Worm (Caenorhabditis elegans) whole organism, mixed stage, embryonic: ENCODE data around the gene rps-22.

ENCODE experiments used
- M03D4.4 ChIP-seq: sonication (generic microtip); optimal IDR thresholded peaks from 2 replicates; lab custom pipeline; 2017; ENCODE audit warnings: mild to moderate bottlenecking, missing genetic modification characterization, missing compliant biosample characterization
- bed-3 ChIP-seq: fragments of 200-800 bp; sonication (Bioruptor generic); optimal IDR thresholded peaks from 3 replicates; lab custom pipeline; 2018; ENCODE audit warnings: mild to moderate bottlenecking, missing genetic modification characterization, moderate library complexity, missing compliant biosample characterization
- blmp-1 ChIP-seq: fragments of 150-350 bp; optimal IDR thresholded peaks from 2 replicates; lab custom pipeline; 2014; ENCODE audit warnings: missing biosample characterization, missing genetic modification characterization
- ceh-39 ChIP-seq: fragments of 150-350 bp; optimal IDR thresholded peaks from 2 replicates; lab custom pipeline; 2014; ENCODE audit warnings: missing biosample characterization, missing genetic modification characterization
- ceh-43 ChIP-seq: fragments of 200-800 bp; sonication (Bioruptor generic); optimal IDR thresholded peaks from 2 replicates; lab custom pipeline; 2018; ENCODE audit warnings: mild to moderate bottlenecking, missing genetic modification characterization, moderate library complexity, missing compliant biosample characterization
- ceh-83 ChIP-seq: fragments of 200-800 bp; sonication (Bioruptor generic); optimal IDR thresholded peaks from 2 replicates; lab custom pipeline; 2018; ENCODE audit warnings: mild to moderate bottlenecking, missing genetic modification characterization, missing compliant biosample characterization
- ces-1 ChIP-seq: fragments of 150-350 bp; optimal IDR thresholded peaks from 2 replicates; lab custom pipeline; 2014; ENCODE audit warnings: missing biosample characterization, missing genetic modification reagents, missing genetic modification characterization
- cnd-1 ChIP-seq: fragments of 200-800 bp; sonication (Bioruptor generic); optimal IDR thresholded peaks from 2 replicates; lab custom pipeline; 2018; ENCODE audit warnings: mild to moderate bottlenecking, missing genetic modification characterization, missing compliant biosample characterization
- elt-1 ChIP-seq: sonication (generic microtip); optimal IDR thresholded peaks from 2 replicates; lab custom pipeline; 2017; ENCODE audit warnings: missing genetic modification characterization, mild to moderate bottlenecking, missing compliant biosample characterization, antibody characterized with exemption, moderate library complexity, borderline replicate concordance; ENCODE audit not compliant: insufficient read depth
- elt-3 ChIP-seq: fragments of 150-350 bp; optimal IDR thresholded peaks from 2 replicates; lab custom pipeline; 2014; ENCODE audit warnings: missing biosample characterization, missing genetic modification characterization
- flh-1 ChIP-seq: fragments of 200-800 bp; sonication (Bioruptor generic); optimal IDR thresholded peaks from 2 replicates; lab custom pipeline; 2018; ENCODE audit warnings: mild to moderate bottlenecking, missing genetic modification characterization, moderate library complexity, missing compliant biosample characterization
- ham-2 ChIP-seq: fragments of 200-800 bp; sonication (Bioruptor generic); optimal IDR thresholded peaks from 2 replicates; lab custom pipeline; 2018; ENCODE audit warnings: mild to moderate bottlenecking, missing genetic modification characterization, missing compliant biosample characterization
- hlh-1 ChIP-seq: fragments of 150-350 bp; optimal IDR thresholded peaks from 2 replicates; lab custom pipeline; 2014; ENCODE audit warnings: missing biosample characterization, missing genetic modification reagents, missing genetic modification characterization
- lin-13 ChIP-seq: fragments of 150-350 bp; optimal IDR thresholded peaks from 2 replicates; lab custom pipeline; 2014; ENCODE audit warnings: missing biosample characterization, missing genetic modification characterization
- lin-32 ChIP-seq: fragments of 200-800 bp; sonication (Bioruptor generic); optimal IDR thresholded peaks from 2 replicates; lab custom pipeline; 2018; ENCODE audit warnings: mild to moderate bottlenecking, missing genetic modification characterization, missing compliant biosample characterization
- lsy-2 ChIP-seq: fragments of 150-350 bp; optimal IDR thresholded peaks from 2 replicates; lab custom pipeline; 2014; ENCODE audit warnings: missing biosample characterization, missing genetic modification characterization
- mab-5 ChIP-seq: fragments of 150-350 bp; optimal IDR thresholded peaks from 2 replicates; lab custom pipeline; 2014; ENCODE audit warnings: missing biosample characterization, missing genetic modification characterization
- mep-1 ChIP-seq: fragments of 150-350 bp; optimal IDR thresholded peaks from 2 replicates; lab custom pipeline; 2017; ENCODE audit warnings: missing biosample characterization, missing genetic modification reagents, missing genetic modification characterization, inconsistent platforms
- mls-2 ChIP-seq: sonication (generic microtip); optimal IDR thresholded peaks from 2 replicates; lab custom pipeline; 2016; ENCODE audit warnings: mild to moderate bottlenecking, missing genetic modification characterization, moderate library complexity, missing compliant biosample characterization
- nhr-12 ChIP-seq: fragments of 150-350 bp; optimal IDR thresholded peaks from 2 replicates; lab custom pipeline; 2014; ENCODE audit warnings: missing biosample characterization, missing genetic modification characterization
- nhr-2 ChIP-seq: fragments of 150-350 bp; optimal IDR thresholded peaks from 2 replicates; lab custom pipeline; 2014; ENCODE audit warnings: missing biosample characterization, missing genetic modification characterization
- nhr-237 ChIP-seq: fragments of 150-350 bp; optimal IDR thresholded peaks from 2 replicates; lab custom pipeline; 2014; ENCODE audit warnings: missing biosample characterization, missing genetic modification characterization
- nhr-28 ChIP-seq: fragments of 150-350 bp; optimal IDR thresholded peaks from 2 replicates; lab custom pipeline; 2014; ENCODE audit warnings: missing biosample characterization, missing genetic modification characterization
- nhr-76 ChIP-seq: sonication (generic microtip); optimal IDR thresholded peaks from 2 replicates; lab custom pipeline; 2017; ENCODE audit warnings: missing biosample characterization, missing genetic modification characterization
- sem-2 ChIP-seq: fragments of 200-800 bp; sonication (Bioruptor generic); optimal IDR thresholded peaks from 2 replicates; lab custom pipeline; 2018; ENCODE audit warnings: mild to moderate bottlenecking, missing genetic modification characterization, missing compliant biosample characterization
- snpc-4 ChIP-seq: fragments of 150-350 bp; optimal IDR thresholded peaks from 2 replicates; lab custom pipeline; 2014; ENCODE audit warnings: missing biosample characterization, missing genetic modification characterization
- sptf-1 ChIP-seq: sonication (generic microtip); optimal IDR thresholded peaks from 2 replicates; lab custom pipeline; 2017; ENCODE audit warnings: mild to moderate bottlenecking, missing genetic modification characterization, moderate library complexity, missing compliant biosample characterization
- tbx-8 ChIP-seq: fragments of 200-800 bp; sonication (Bioruptor generic); optimal IDR thresholded peaks from 2 replicates; lab custom pipeline; 2018; ENCODE audit warnings: mild to moderate bottlenecking, missing genetic modification characterization, moderate library complexity, missing compliant biosample characterization
- unc-120 ChIP-seq: sonication (generic microtip); optimal IDR thresholded peaks from 2 replicates; lab custom pipeline; 2017; ENCODE audit warnings: missing genetic modification characterization, missing compliant biosample characterization; ENCODE audit not compliant: poor library complexity, severe bottlenecking
- unc-39 ChIP-seq: fragments of 150-350 bp; optimal IDR thresholded peaks from 2 replicates; lab custom pipeline; 2014; ENCODE audit warnings: missing biosample characterization, missing genetic modification characterization
- unc-62 ChIP-seq: fragments of 150-350 bp; optimal IDR thresholded peaks from 2 replicates; lab custom pipeline; 2014; ENCODE audit warnings: missing biosample characterization, missing genetic modification reagents, missing genetic modification characterization
- zip-8 ChIP-seq: fragments of 150-350 bp; optimal IDR thresholded peaks from 2 replicates; lab custom pipeline; 2014; ENCODE audit warnings: missing biosample characterization, missing genetic modification characterization
- ztf-11 ChIP-seq: fragments of 150-350 bp; optimal IDR thresholded peaks from 2 replicates; lab custom pipeline; 2014; ENCODE audit warnings: missing biosample characterization, missing genetic modification characterization

Gene rps-22

ce11 chrIII:1977424-1977823, 27.1 kb downstream of the rps-22 start:
- TF ChIP-seq ceh-43 (GFP tag; lab: Kevin White, UChicago) (no peak), unc-120 (no peak), ceh-83 (GFP tag; lab: Kevin White, UChicago) (no peak), lin-32 (GFP tag; lab: Kevin White, UChicago) (no peak), sptf-1 (tag; lab: Kevin White, UChicago) (no peak), nhr-28 (tag; lab: Kevin White, UChicago) (no peak), ces-1 (no peak), nhr-2 (no peak), lin-13 (tag; lab: Kevin White, UChicago) (no peak), nhr-237 (tag; lab: Kevin White, UChicago) (no peak), snpc-4 (tag; lab: Kevin White, UChicago) (no peak), ztf-11 (tag; lab: Kevin White, UChicago) (no peak), lsy-2 (tag; lab: Kevin White, UChicago) (no peak), flh-1 (no peak), mls-2 (tag; lab: Kevin White, UChicago) (no peak), bed-3 (GFP tag; lab: Kevin White, UChicago) (no peak), mep-1 (tag; lab: Kevin White, UChicago) (no peak), zip-8 (tag; lab: Kevin White, UChicago) (no peak), sem-2 (GFP tag; lab: Kevin White, UChicago) (no peak)
- TF ChIP-seq, all 35 proteins: peak for 0

- TF ChIP-seq mls-2 (tag; lab: Kevin White, UChicago) = no peak
- no peak for TF ChIP-seq elt-3 (tag; lab: Kevin White, UChicago)
- no peak for TF ChIP-seq ceh-83 (GFP tag; lab: Kevin White, UChicago)
- TF ChIP-seq M03D4.4 (tag; lab: Kevin White, UChicago) = no peak
- TF ChIP-seq ceh-43 (GFP tag; lab: Kevin White, UChicago) = no peak
- TF ChIP-seq lsy-2 (tag; lab: Kevin White, UChicago) = no peak
- no peak for TF ChIP-seq ceh-39
- no peak for TF ChIP-seq sem-2 (GFP tag; lab: Kevin White, UChicago)
- TF ChIP-seq unc-62 (GFP tag; lab: Kevin White, UChicago) = no peak
- TF ChIP-seq lin-32 (GFP tag; lab: Kevin White, UChicago) = no peak
- TF ChIP-seq nhr-2 = no peak
- TF ChIP-seq nhr-12 (tag; lab: Kevin White, UChicago) = no peak
- no peak for TF ChIP-seq lin-13 (tag; lab: Kevin White, UChicago)
- TF ChIP-seq nhr-76 (tag; lab: Kevin White, UChicago) = no peak
- no peak for TF ChIP-seq elt-1 (tag; lab: Kevin White, UChicago)
- TF ChIP-seq flh-1 = no peak
Observed at ce11 chrIII:1981467-1981866, 31.1 kb downstream of the rps-22 start.

- TF ChIP-seq nhr-2 (no peak), lsy-2 (tag; lab: Kevin White, UChicago) (no peak), hlh-1 (tag; lab: Kevin White, UChicago) (no peak), ceh-83 (GFP tag; lab: Kevin White, UChicago) (no peak), mab-5 (no peak), ham-2 (GFP tag; lab: Kevin White, UChicago) (no peak), unc-62 (GFP tag; lab: Kevin White, UChicago) (no peak), cnd-1 (no peak), mep-1 (tag; lab: Kevin White, UChicago) (no peak), mls-2 (tag; lab: Kevin White, UChicago) (no peak), unc-39 (tag; lab: Kevin White, UChicago) (no peak), nhr-28 (tag; lab: Kevin White, UChicago) (no peak), M03D4.4 (tag; lab: Kevin White, UChicago) (no peak), ceh-43 (GFP tag; lab: Kevin White, UChicago) (no peak)
Observed at ce11 chrIII:1982597-1983244, 32.4 kb downstream of the rps-22 start, which contains the start of gene srd-66. srd-66 (minus strand) TSS chrIII:1982647.

ce11 chrIII:1984860-1985259, 34.5 kb downstream of the rps-22 start, which contains the start of gene Y39A3B.7:
Y39A3B.7 (minus strand) TSS chrIII:1984960.
- TF ChIP-seq unc-62 (GFP tag; lab: Kevin White, UChicago) (no peak), lin-32 (GFP tag; lab: Kevin White, UChicago) (no peak), sem-2 (GFP tag; lab: Kevin White, UChicago) (no peak), sptf-1 (tag; lab: Kevin White, UChicago) (no peak), mls-2 (tag; lab: Kevin White, UChicago) (no peak), lin-13 (tag; lab: Kevin White, UChicago) (no peak), unc-120 (no peak), lsy-2 (tag; lab: Kevin White, UChicago) (no peak), ces-1 (no peak), ztf-11 (tag; lab: Kevin White, UChicago) (no peak), mab-5 (no peak), ceh-39 (no peak), tbx-8 (no peak), unc-39 (tag; lab: Kevin White, UChicago) (no peak), blmp-1 (tag; lab: Kevin White, UChicago) (no peak), ceh-43 (GFP tag; lab: Kevin White, UChicago) (no peak), elt-1 (tag; lab: Kevin White, UChicago) (no peak), hlh-1 (tag; lab: Kevin White, UChicago) (no peak), flh-1 (no peak), mep-1 (tag; lab: Kevin White, UChicago) (no peak)
